Worm (Caenorhabditis elegans): ENCODE measurements around the gene ceh-30.

DNA sequence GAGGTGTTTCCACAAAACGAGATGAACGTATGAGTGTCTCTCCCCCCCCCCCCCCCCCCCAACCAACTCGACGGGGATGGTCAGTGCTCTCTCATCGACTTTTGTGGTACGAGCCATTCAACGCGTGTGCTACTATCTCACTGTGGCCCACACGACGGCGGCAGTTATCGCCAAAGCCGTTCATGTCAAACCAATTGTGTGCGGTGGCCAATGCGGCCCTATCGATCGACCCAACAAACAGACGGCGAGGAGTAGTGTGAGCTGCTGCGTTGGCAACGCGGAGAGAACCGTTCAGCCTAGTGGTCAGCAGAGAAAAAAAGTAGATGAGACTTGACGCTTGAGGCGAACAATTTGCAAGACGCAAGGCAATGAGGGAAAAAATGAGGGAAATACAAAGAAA, 39.4 kb downstream of the ceh-30 start:
- no peak for TF ChIP-seq Y95B8A.8 (GFP tag; IDR thresholded peaks at IDR 0.05)
- TF ChIP-seq ceh-91 (GFP tag; IDR thresholded peaks at IDR 0.05): no peak
- no peak for TF ChIP-seq mel-28 (tag; optimal IDR thresholded peaks at IDR 0.05; ENCODE audit: borderline replicate concordance)
- TF ChIP-seq nfyb-1 (GFP tag; IDR thresholded peaks at IDR 0.05): peak; percentile 51; the same call in 1 of the 2 replicates

Data from whole organism, young adult.